Worm (Caenorhabditis elegans) whole organism, L1 larva: ENCODE data around the gene Y77E11A.23.

ENCODE experiments used
- C04F5.9 ChIP-seq: sonication (generic microtip); optimal IDR thresholded peaks from 2 replicates; lab custom pipeline; 2016; ENCODE audit warnings: missing genetic modification characterization, missing compliant biosample characterization
- C34B4.2 ChIP-seq: sonication (generic microtip); optimal IDR thresholded peaks from 2 replicates; lab custom pipeline; 2017; ENCODE audit warnings: mild to moderate bottlenecking, missing genetic modification characterization, missing compliant biosample characterization
- Y116A8C.19 ChIP-seq: sonication (generic microtip); optimal IDR thresholded peaks from 2 replicates; lab custom pipeline; 2016; ENCODE audit warnings: missing compliant biosample characterization, missing genetic modification characterization, borderline replicate concordance
- aha-1 ChIP-seq: fragments of 150-350 bp; optimal IDR thresholded peaks from 2 replicates; lab custom pipeline; 2014; ENCODE audit warnings: missing biosample characterization, missing genetic modification characterization
- alr-1 ChIP-seq: fragments of 200-800 bp; sonication (Bioruptor generic); optimal IDR thresholded peaks from 2 replicates; lab custom pipeline; 2018; ENCODE audit warnings: borderline replicate concordance, mild to moderate bottlenecking, missing genetic modification characterization, missing compliant biosample characterization
- ceh-82 ChIP-seq, 3 experiments: fragments of 150-350 bp in 1 of 3; sonication (generic microtip) in 2 of 3; optimal IDR thresholded peaks; 2 replicates each; lab custom pipeline; 2014 to 2017; ENCODE audit warnings: missing biosample characterization in 3 of 3, missing genetic modification characterization in 3 of 3
- ceh-88 ChIP-seq: fragments of 200-800 bp; sonication (Bioruptor generic); IDR thresholded peaks from 2 replicates; pipeline ENCODE4 v1.3.6; 2022; ENCODE audit warnings: missing genetic modification characterization, missing compliant biosample characterization
- ceh-90 ChIP-seq: sonication (generic microtip); optimal IDR thresholded peaks from 2 replicates; lab custom pipeline; 2016; ENCODE audit warnings: missing genetic modification characterization, missing compliant biosample characterization
- efl-3 ChIP-seq: fragments of 200-800 bp; sonication (Bioruptor generic); optimal IDR thresholded peaks from 2 replicates; lab custom pipeline; 2018; ENCODE audit warnings: mild to moderate bottlenecking, missing genetic modification characterization, missing compliant biosample characterization
- egl-13 ChIP-seq: sonication (generic microtip); optimal IDR thresholded peaks from 2 replicates; lab custom pipeline; 2016; ENCODE audit warnings: missing genotype, missing genetic modification reagents, missing genetic modification characterization, missing compliant biosample characterization
- elt-2 ChIP-seq: sonication (generic microtip); optimal IDR thresholded peaks from 2 replicates; lab custom pipeline; 2016; ENCODE audit warnings: missing genetic modification characterization, mild to moderate bottlenecking, inconsistent platforms, missing compliant biosample characterization, missing genetic modification reagents
- elt-3 ChIP-seq, 6 experiments: fragments of 150-350 bp in 1 of 6; sonication (generic microtip); optimal IDR thresholded peaks; 2 replicates each; lab custom pipeline; 2017 to 2018; ENCODE audit warnings: missing biosample characterization in 6 of 6, missing genetic modification characterization in 6 of 6, inconsistent platforms in 1 of 6
- fkh-4 ChIP-seq: sonication (generic microtip); optimal IDR thresholded peaks from 2 replicates; lab custom pipeline; 2016; ENCODE audit warnings: missing compliant biosample characterization, missing genetic modification characterization, borderline replicate concordance
- grh-1 ChIP-seq: fragments of 200-800 bp; sonication (Bioruptor generic); IDR thresholded peaks from 2 replicates; pipeline ENCODE4 v1.3.6; 2022; ENCODE audit warnings: missing genetic modification reagents, missing genetic modification characterization, missing compliant biosample characterization
- hlh-4 ChIP-seq: sonication (generic microtip); optimal IDR thresholded peaks from 2 replicates; lab custom pipeline; 2016; ENCODE audit warnings: mild to moderate bottlenecking, missing genetic modification characterization, missing compliant biosample characterization
- hpl-2 ChIP-seq: fragments of 150-350 bp; optimal IDR thresholded peaks from 2 replicates; lab custom pipeline; 2014; ENCODE audit warnings: missing biosample characterization, missing genetic modification reagents, missing genetic modification characterization
- irx-1 ChIP-seq: sonication (generic microtip); optimal IDR thresholded peaks from 2 replicates; lab custom pipeline; 2016; ENCODE audit warnings: missing genetic modification characterization, missing compliant biosample characterization
- lin-14 ChIP-seq: fragments of 200-800 bp; sonication (Bioruptor generic); optimal IDR thresholded peaks from 2 replicates; lab custom pipeline; 2018; ENCODE audit warnings: mild to moderate bottlenecking, missing genetic modification characterization, moderate library complexity, missing compliant biosample characterization
- lin-15B ChIP-seq: fragments of 150-350 bp; sonication (generic microtip); optimal IDR thresholded peaks from 3 replicates; lab custom pipeline; 2014; ENCODE audit warnings: missing biosample characterization, missing genetic modification characterization
- lir-3 ChIP-seq: sonication (generic microtip); optimal IDR thresholded peaks from 2 replicates; lab custom pipeline; 2016; ENCODE audit warnings: mild to moderate bottlenecking, missing genetic modification characterization, moderate library complexity, missing compliant biosample characterization; ENCODE audit not compliant: poor library complexity
- mef-2 ChIP-seq: fragments of 150-350 bp; optimal IDR thresholded peaks from 2 replicates; lab custom pipeline; 2014; ENCODE audit warnings: missing biosample characterization, missing genetic modification characterization
- mep-1 ChIP-seq: fragments of 150-350 bp; optimal IDR thresholded peaks from 2 replicates; lab custom pipeline; 2014; ENCODE audit warnings: missing biosample characterization, missing genetic modification characterization
- nhr-11 ChIP-seq: fragments of 150-350 bp; optimal IDR thresholded peaks from 2 replicates; lab custom pipeline; 2014; ENCODE audit warnings: missing biosample characterization, missing genetic modification characterization
- nhr-12 ChIP-seq: sonication (generic microtip); optimal IDR thresholded peaks from 2 replicates; lab custom pipeline; 2017; ENCODE audit warnings: missing biosample characterization, missing genetic modification characterization
- nhr-20 ChIP-seq: sonication (generic microtip); optimal IDR thresholded peaks from 2 replicates; lab custom pipeline; 2016; ENCODE audit warnings: mild to moderate bottlenecking, missing genetic modification characterization, missing compliant biosample characterization
- nhr-237 ChIP-seq: fragments of 150-350 bp; optimal IDR thresholded peaks from 2 replicates; lab custom pipeline; 2014; ENCODE audit warnings: missing biosample characterization, missing genetic modification characterization
- nhr-47 ChIP-seq: sonication (generic microtip); optimal IDR thresholded peaks from 2 replicates; lab custom pipeline; 2016; ENCODE audit warnings: mild to moderate bottlenecking, missing genetic modification characterization, moderate library complexity, missing compliant biosample characterization
- nhr-71 ChIP-seq: sonication (generic microtip); optimal IDR thresholded peaks from 2 replicates; lab custom pipeline; 2016; ENCODE audit warnings: mild to moderate bottlenecking, missing genetic modification characterization, moderate library complexity, missing compliant biosample characterization
- nhr-77 ChIP-seq: fragments of 150-350 bp; optimal IDR thresholded peaks from 2 replicates; lab custom pipeline; 2014; ENCODE audit warnings: missing biosample characterization, missing genetic modification characterization
- nhr-90 ChIP-seq: sonication (generic microtip); optimal IDR thresholded peaks from 2 replicates; lab custom pipeline; 2016; ENCODE audit warnings: mild to moderate bottlenecking, missing genetic modification characterization, missing compliant biosample characterization; ENCODE audit not compliant: poor library complexity
- pag-3 ChIP-seq: sonication (generic microtip); optimal IDR thresholded peaks from 2 replicates; lab custom pipeline; 2017; ENCODE audit warnings: missing genetic modification characterization, mild to moderate bottlenecking, missing compliant biosample characterization, antibody characterized with exemption, borderline replicate concordance; ENCODE audit not compliant: insufficient read depth
- pqm-1 ChIP-seq: sonication (generic microtip); optimal IDR thresholded peaks from 3 replicates; lab custom pipeline; 2017; ENCODE audit warnings: missing biosample characterization, missing genetic modification characterization
- sox-4 ChIP-seq: sonication (generic microtip); optimal IDR thresholded peaks from 2 replicates; lab custom pipeline; 2016; ENCODE audit warnings: missing genetic modification characterization, missing compliant biosample characterization
- sptf-1 ChIP-seq: fragments of 150-350 bp; optimal IDR thresholded peaks from 2 replicates; lab custom pipeline; 2014; ENCODE audit warnings: missing biosample characterization, missing genetic modification characterization
- sup-37 ChIP-seq: fragments of 200-800 bp; sonication (Bioruptor generic); optimal IDR thresholded peaks from 2 replicates; lab custom pipeline; 2018; ENCODE audit warnings: mild to moderate bottlenecking, missing genetic modification characterization, missing compliant biosample characterization
- tbx-2 ChIP-seq: sonication (generic microtip); optimal IDR thresholded peaks from 2 replicates; lab custom pipeline; 2016; ENCODE audit warnings: missing genetic modification characterization, missing compliant biosample characterization
- unc-130 ChIP-seq: fragments of 150-350 bp; optimal IDR thresholded peaks from 2 replicates; lab custom pipeline; 2017; ENCODE audit warnings: missing biosample characterization, missing genetic modification characterization, inconsistent platforms
- unc-30 ChIP-seq: sonication (generic microtip); optimal IDR thresholded peaks from 2 replicates; lab custom pipeline; 2017; ENCODE audit warnings: missing biosample characterization, missing genetic modification characterization
- unc-62 ChIP-seq: fragments of 150-350 bp; optimal IDR thresholded peaks from 2 replicates; lab custom pipeline; 2014; ENCODE audit warnings: missing biosample characterization, missing genetic modification reagents, missing genetic modification characterization
- unc-98 ChIP-seq: fragments of 200-800 bp; sonication (Bioruptor generic); IDR thresholded peaks from 2 replicates; pipeline ENCODE4 v1.3.6; 2022; ENCODE audit warnings: missing genetic modification characterization, missing compliant biosample characterization
- vab-15 ChIP-seq: sonication (generic microtip); optimal IDR thresholded peaks from 2 replicates; lab custom pipeline; 2017; ENCODE audit warnings: missing genotype, mild to moderate bottlenecking, missing genetic modification characterization, missing compliant biosample characterization
- xbp-1 ChIP-seq: sonication (generic microtip); optimal IDR thresholded peaks from 2 replicates; lab custom pipeline; 2016; ENCODE audit warnings: missing genetic modification characterization, missing compliant biosample characterization
- zag-1 ChIP-seq: fragments of 150-350 bp; optimal IDR thresholded peaks from 2 replicates; lab custom pipeline; 2014; ENCODE audit warnings: missing biosample characterization, missing genetic modification characterization
- ztf-11 ChIP-seq, 2 experiments: sonication (generic microtip); optimal IDR thresholded peaks; 2 replicates each; lab custom pipeline; 2016 to 2017; ENCODE audit warnings: missing genetic modification characterization in 2 of 2, missing biosample characterization in 1 of 2, missing compliant biosample characterization in 1 of 2

The Y77E11A.23 gene

ce11 chrIV:1427283-1427682, 2.9 kb downstream of the Y77E11A.23 start, which contains the start of gene clec-171:
clec-171 (minus strand) TSS chrIV:1427383.
- no peak for TF ChIP-seq pqm-1 (tag; lab: Kevin White, UChicago)
- no peak for TF ChIP-seq C04F5.9 (tag; lab: Kevin White, UChicago)
- TF ChIP-seq lin-14 = no peak
- TF ChIP-seq sptf-1 (tag; lab: Kevin White, UChicago) = no peak
- no peak for TF ChIP-seq elt-3 (tag; optimal IDR thresholded peaks at IDR 0.05; lab: Kevin White, UChicago)
- no peak for TF ChIP-seq unc-98 (GFP tag; lab: Robert Waterston, UW)
- TF ChIP-seq nhr-90 (tag; lab: Kevin White, UChicago) = no peak
- TF ChIP-seq efl-3 (GFP tag; lab: Kevin White, UChicago) = no peak
- TF ChIP-seq C34B4.2 (tag; lab: Kevin White, UChicago) = no peak
- no peak for TF ChIP-seq ceh-88
- TF ChIP-seq mep-1 = no peak
- TF ChIP-seq xbp-1 = no peak
- no peak for TF ChIP-seq pag-3 (tag; lab: Kevin White, UChicago)
- no peak for TF ChIP-seq sox-4 (tag; lab: Kevin White, UChicago)
- TF ChIP-seq nhr-77 (tag; lab: Kevin White, UChicago) = no peak
- no peak for TF ChIP-seq ztf-11 (tag; optimal IDR thresholded peaks at IDR 0.05; lab: Kevin White, UChicago)
- no peak for TF ChIP-seq grh-1
- no peak for TF ChIP-seq ceh-82 (tag; optimal IDR thresholded peaks at IDR 0.05; lab: Kevin White, UChicago)
- no peak for TF ChIP-seq egl-13 (tag; lab: Kevin White, UChicago)

ce11 chrIV:1424962-1425361, 5.2 kb downstream of the Y77E11A.23 start, which contains the start of gene Y77E11A.8:
Y77E11A.8 (minus strand) TSS chrIV:1425062.
- TF ChIP-seq mef-2 (tag; lab: Kevin White, UChicago) (no peak), xbp-1 (no peak), ztf-11 (tag; optimal IDR thresholded peaks at IDR 0.05; lab: Kevin White, UChicago) (no peak), sup-37 (no peak), unc-62 (GFP tag; lab: Kevin White, UChicago) (no peak), ceh-90 (no peak), fkh-4 (no peak), hpl-2 (GFP tag; lab: Kevin White, UChicago) (no peak)

- no peak for TF ChIP-seq ztf-11 (tag; optimal IDR thresholded peaks at IDR 0.05; lab: Kevin White, UChicago)
- no peak for TF ChIP-seq lir-3 (tag; lab: Kevin White, UChicago)
- TF ChIP-seq aha-1 = no peak
- TF ChIP-seq pag-3 (tag; lab: Kevin White, UChicago) = no peak
- TF ChIP-seq alr-1 (tag; lab: Kevin White, UChicago) = no peak
- no peak for TF ChIP-seq elt-2 (tag; lab: Kevin White, UChicago)
- TF ChIP-seq C34B4.2 (tag; lab: Kevin White, UChicago) = no peak
These were observed 9.6 kb downstream of the Y77E11A.23 start, which contains the start of gene jtr-1 for ce11 chrIV:1420603-1421002. jtr-1 (plus strand) TSS chrIV:1420929.

ce11 chrIV:1419795-1420509, 10.2 kb downstream of the Y77E11A.23 start, which contains the start of gene Y77E11A.7:
Y77E11A.7 (minus strand) TSS chrIV:1419849.
- TF ChIP-seq unc-30 (tag; lab: Kevin White, UChicago) (no peak), nhr-71 (tag; lab: Kevin White, UChicago) (peak; percentile 94), grh-1 (peak; percentile 30; the same call in 1 of the 2 replicates), nhr-12 (tag; lab: Kevin White, UChicago) (no peak), nhr-11 (peak; percentile 38), pag-3 (tag; lab: Kevin White, UChicago) (no peak), zag-1 (tag; lab: Kevin White, UChicago) (peak; percentile 31), tbx-2 (tag; lab: Kevin White, UChicago) (peak; percentile 89), mef-2 (tag; lab: Kevin White, UChicago) (peak; percentile 19), sptf-1 (tag; lab: Kevin White, UChicago) (no peak), hlh-4 (tag; lab: Kevin White, UChicago) (no peak), irx-1 (tag; lab: Kevin White, UChicago) (peak; percentile 61), nhr-47 (tag; lab: Kevin White, UChicago) (peak; percentile 91), Y116A8C.19 (no peak), alr-1 (tag; lab: Kevin White, UChicago) (no peak), nhr-20 (tag; lab: Kevin White, UChicago) (peak; percentile 86), vab-15 (tag; lab: Kevin White, UChicago) (peak; percentile 41), C34B4.2 (tag; lab: Kevin White, UChicago) (no peak), lir-3 (tag; lab: Kevin White, UChicago) (no peak), nhr-90 (tag; lab: Kevin White, UChicago) (peak; percentile 81), lin-15B (tag; lab: Kevin White, UChicago) (peak; percentile 99), nhr-237 (peak; percentile 89), unc-130 (peak; percentile 88)
